Worm (Caenorhabditis elegans) whole organism, early embryonic: ENCODE results near the gene snb-5.

Experiments
- aly-1 ChIP-seq: sonication (generic microtip); optimal IDR thresholded peaks from 2 replicates; lab custom pipeline; 2016; ENCODE audit warnings: missing genetic modification characterization, missing compliant biosample characterization
- ama-1 ChIP-seq: fragments of 150-350 bp; optimal IDR thresholded peaks from 2 replicates; lab custom pipeline; 2014
- ceh-13 ChIP-seq: fragments of 200-800 bp; sonication (Bioruptor generic); optimal IDR thresholded peaks from 2 replicates; lab custom pipeline; 2018; ENCODE audit warnings: mild to moderate bottlenecking, missing genetic modification characterization, missing compliant biosample characterization
- ceh-36 ChIP-seq: sonication (generic microtip); optimal IDR thresholded peaks from 2 replicates; lab custom pipeline; 2016; ENCODE audit warnings: missing genetic modification characterization, inconsistent platforms, missing compliant biosample characterization
- ets-7 ChIP-seq: sonication (generic microtip); optimal IDR thresholded peaks from 2 replicates; lab custom pipeline; 2016; ENCODE audit warnings: missing genotype, missing genetic modification characterization, missing compliant biosample characterization
- flt-1 ChIP-seq: fragments of 200-800 bp; sonication (Bioruptor generic); IDR thresholded peaks from 2 replicates; pipeline ENCODE4 v1.3.6; 2022; ENCODE audit warnings: missing genetic modification characterization, missing compliant biosample characterization
- hmbx-1 ChIP-seq: sonication (generic microtip); optimal IDR thresholded peaks from 2 replicates; lab custom pipeline; 2016; ENCODE audit warnings: mild to moderate bottlenecking, missing genetic modification characterization, missing compliant biosample characterization
- hmg-4 ChIP-seq: fragments of 200-800 bp; sonication (Bioruptor generic); optimal IDR thresholded peaks from 2 replicates; lab custom pipeline; 2018; ENCODE audit warnings: mild to moderate bottlenecking, missing genetic modification characterization, missing compliant biosample characterization
- hnd-1 ChIP-seq: sonication (generic microtip); optimal IDR thresholded peaks from 2 replicates; lab custom pipeline; 2016; ENCODE audit warnings: missing genetic modification characterization, missing compliant biosample characterization
- pes-1 ChIP-seq: fragments of 200-800 bp; sonication (Bioruptor generic); IDR thresholded peaks from 2 replicates; pipeline ENCODE4 v1.3.6; 2022; ENCODE audit warnings: missing genetic modification reagents, missing genetic modification characterization, missing compliant biosample characterization
- sea-1 ChIP-seq: fragments of 200-800 bp; sonication (Bioruptor generic); conservative IDR thresholded peaks from 2 replicates; pipeline ENCODE4 v1.3.6; 2022; ENCODE audit warnings: missing genetic modification characterization, missing compliant biosample characterization
- tbx-37 ChIP-seq: fragments of 200-800 bp; sonication (Bioruptor generic); conservative IDR thresholded peaks from 2 replicates; pipeline ENCODE4 v1.3.6; 2022; ENCODE audit warnings: missing genetic modification reagents, missing genetic modification characterization, missing compliant biosample characterization
- tra-4 ChIP-seq: sonication (generic microtip); optimal IDR thresholded peaks from 2 replicates; lab custom pipeline; 2017; ENCODE audit warnings: missing genetic modification characterization, missing compliant biosample characterization

DNA sequence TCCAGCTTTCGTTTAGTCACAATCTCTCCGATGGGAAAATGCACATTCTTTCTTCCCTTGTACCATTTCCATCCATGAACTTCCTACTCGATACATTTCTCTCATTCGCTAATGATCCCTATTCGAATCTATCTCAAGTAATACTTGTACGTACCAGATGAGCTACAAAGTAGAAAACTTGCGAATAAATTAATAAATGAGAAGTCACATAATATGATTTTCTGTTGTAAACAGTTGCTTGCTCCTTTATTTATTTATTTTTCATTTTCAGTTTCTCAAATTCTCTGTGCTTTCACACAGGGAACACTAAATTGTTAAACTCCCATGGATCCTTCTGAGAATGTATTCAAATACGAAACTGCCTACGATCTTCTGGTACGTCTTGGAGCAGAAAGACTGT, 23.3 kb downstream of the snb-5 start, which contains the start of gene rfs-1:
- no peak for TF ChIP-seq tra-4
- no peak for TF ChIP-seq ama-1 (lab: Kevin White, UChicago)
- no peak for TF ChIP-seq flt-1 (GFP tag; lab: Robert Waterston, UW)
- TF ChIP-seq ceh-13 (GFP tag; lab: Kevin White, UChicago): no peak
- no peak for TF ChIP-seq tbx-37
- no peak for TF ChIP-seq sea-1 (GFP tag; lab: Robert Waterston, UW)
- no peak for TF ChIP-seq hmbx-1 (tag; lab: Kevin White, UChicago)
- TF ChIP-seq ets-7 (tag; lab: Kevin White, UChicago): no peak
- TF ChIP-seq pes-1 (GFP tag; lab: Robert Waterston, UW): no peak
- no peak for TF ChIP-seq hmg-4 (GFP tag; lab: Kevin White, UChicago)
- no peak for TF ChIP-seq aly-1
- no peak for TF ChIP-seq hnd-1 (tag; lab: Kevin White, UChicago)
- TF ChIP-seq ceh-36 (tag; lab: Kevin White, UChicago): no peak
